Fruit fly (Drosophila melanogaster) whole organism, wandering third instar larva: ENCODE data around the gene CG33795.

Source experiments
- Abd-B ChIP-seq: fragments of >200 bp; optimal IDR thresholded peaks from 2 replicates; lab custom pipeline; 2017; ENCODE audit warnings: missing biosample characterization, missing genetic modification characterization
- CG32264 ChIP-seq: fragments of 200-800 bp; sonication (Bioruptor generic); optimal IDR thresholded peaks from 2 replicates; lab custom pipeline; 2016; ENCODE audit warnings: missing biosample characterization, missing genetic modification characterization
- CG9705 ChIP-seq: fragments of 200-800 bp; sonication (Bioruptor generic); optimal IDR thresholded peaks from 2 replicates; lab custom pipeline; 2018; ENCODE audit warnings: missing biosample characterization, mild to moderate bottlenecking, missing genetic modification characterization
- CrebA ChIP-seq: fragments of 200-800 bp; sonication (Bioruptor generic); optimal IDR thresholded peaks from 2 replicates; lab custom pipeline; 2016; ENCODE audit warnings: missing biosample characterization, mild to moderate bottlenecking, missing genetic modification characterization, borderline replicate concordance
- Dfd ChIP-seq: fragments of >200 bp; optimal IDR thresholded peaks from 2 replicates; lab custom pipeline; 2017; ENCODE audit warnings: missing biosample characterization, missing genetic modification characterization
- Dif ChIP-seq: fragments of 200-275, 200-300 bp; sonication (Bioruptor generic); optimal IDR thresholded peaks from 2 replicates; lab custom pipeline; 2018; ENCODE audit warnings: missing biosample characterization, missing genetic modification characterization; ENCODE audit not compliant: partially characterized antibody
- GATAd ChIP-seq: sonication (Bioruptor generic); optimal IDR thresholded peaks from 2 replicates; lab custom pipeline; 2016; ENCODE audit warnings: missing biosample characterization, missing genetic modification characterization
- HLH106 ChIP-seq: fragments of 200-800 bp; optimal IDR thresholded peaks from 3 replicates; lab custom pipeline; 2019; ENCODE audit warnings: missing biosample characterization, mild to moderate bottlenecking, missing genetic modification characterization, moderate library complexity
- Hnf4 ChIP-seq: fragments of 200-800 bp; sonication (Bioruptor generic); optimal IDR thresholded peaks from 2 replicates; lab custom pipeline; 2016; ENCODE audit warnings: missing biosample characterization, mild to moderate bottlenecking, missing genetic modification characterization
- Hr78 ChIP-seq: fragments of >200 bp; optimal IDR thresholded peaks from 2 replicates; lab custom pipeline; 2017; ENCODE audit warnings: missing biosample characterization, missing genetic modification characterization
- Hr83 ChIP-seq: fragments of 200-300 bp; sonication (Bioruptor generic); optimal IDR thresholded peaks from 2 replicates; lab custom pipeline; 2016; ENCODE audit warnings: missing biosample characterization, mild to moderate bottlenecking, missing genetic modification characterization, moderate library complexity; ENCODE audit not compliant: poor library complexity, severe bottlenecking
- Jra ChIP-seq: sonication (Bioruptor generic); optimal IDR thresholded peaks from 2 replicates; lab custom pipeline; 2016; ENCODE audit warnings: missing biosample characterization, missing genetic modification characterization
- Mio ChIP-seq: sonication (Bioruptor generic); optimal IDR thresholded peaks from 2 replicates; lab custom pipeline; 2016; ENCODE audit warnings: missing biosample characterization, missing genetic modification characterization
- Myc ChIP-seq: fragments of >200 bp; optimal IDR thresholded peaks from 2 replicates; lab custom pipeline; 2017
- N ChIP-seq: fragments of >200 bp; optimal IDR thresholded peaks from 2 replicates; lab custom pipeline; 2018; ENCODE audit warnings: missing biosample characterization, missing external identifiers, missing genetic modification characterization
- OdsH ChIP-seq: fragments of 200-800 bp; sonication (Bioruptor generic); optimal IDR thresholded peaks from 2 replicates; lab custom pipeline; 2016; ENCODE audit warnings: missing biosample characterization, mild to moderate bottlenecking, missing genetic modification characterization
- Rel ChIP-seq, 2 experiments: fragments of 200-800 bp; sonication (Bioruptor generic) in 1 of 2; optimal IDR thresholded peaks; 2 replicates in 1 of 2; 3 replicates in 1 of 2; lab custom pipeline; 2016 to 2019; ENCODE audit warnings: mild to moderate bottlenecking in 2 of 2, missing biosample characterization in 2 of 2, missing genetic modification characterization in 2 of 2, moderate library complexity in 1 of 2
- Sp1 ChIP-seq: fragments of 200-800 bp; sonication (Bioruptor generic); optimal IDR thresholded peaks from 3 replicates; lab custom pipeline; 2019; ENCODE audit warnings: missing biosample characterization, mild to moderate bottlenecking, missing genetic modification characterization, moderate library complexity
- Vsx2 ChIP-seq: fragments of 200-300, 225-300 bp; sonication (Bioruptor generic); optimal IDR thresholded peaks from 2 replicates; lab custom pipeline; 2018; ENCODE audit warnings: missing biosample characterization, missing genetic modification characterization; ENCODE audit not compliant: partially characterized antibody
- br ChIP-seq: fragments of 200-800 bp; sonication (Bioruptor generic); optimal IDR thresholded peaks from 2 replicates; lab custom pipeline; 2016; ENCODE audit warnings: missing biosample characterization, missing genetic modification characterization
- brk ChIP-seq: fragments of 200-800 bp; sonication (Bioruptor generic); optimal IDR thresholded peaks from 2 replicates; lab custom pipeline; 2016; ENCODE audit warnings: missing biosample characterization, mild to moderate bottlenecking, missing genetic modification characterization
- dl ChIP-seq, 2 experiments: fragments of 175-275, 200-275 bp in 1 of 2; fragments of 200-275 bp in 1 of 2; sonication (Bioruptor generic); optimal IDR thresholded peaks; lab custom pipeline; 2018; ENCODE audit warnings: mild to moderate bottlenecking in 2 of 2, missing biosample characterization in 2 of 2, missing genetic modification characterization in 2 of 2, moderate library complexity in 2 of 2; ENCODE audit not compliant: partially characterized antibody in 2 of 2, insufficient read depth in 1 of 2
- dmrt93B ChIP-seq: fragments of 200-800 bp; sonication (Bioruptor generic); optimal IDR thresholded peaks from 2 replicates; lab custom pipeline; 2018; ENCODE audit warnings: missing biosample characterization, mild to moderate bottlenecking, missing genetic modification characterization
- dsf ChIP-seq: sonication (Bioruptor generic); optimal IDR thresholded peaks from 2 replicates; lab custom pipeline; 2016; ENCODE audit warnings: missing biosample characterization, missing genetic modification characterization, borderline replicate concordance
- ey ChIP-seq: fragments of 200-800 bp; sonication (Bioruptor generic); optimal IDR thresholded peaks from 2 replicates; lab custom pipeline; 2016; ENCODE audit warnings: missing biosample characterization, missing genetic modification characterization
- foxo ChIP-seq, 2 experiments: fragments of 200-800 bp; sonication (Bioruptor generic); optimal IDR thresholded peaks; 2 replicates in 1 of 2; 3 replicates in 1 of 2; lab custom pipeline; 2016 to 2017; ENCODE audit warnings: missing biosample characterization in 2 of 2, missing genetic modification characterization in 2 of 2
- fru ChIP-seq: fragments of 200-800 bp; sonication (Bioruptor generic); optimal IDR thresholded peaks from 3 replicates; lab custom pipeline; 2016; ENCODE audit warnings: missing biosample characterization, mild to moderate bottlenecking, missing genetic modification characterization
- h ChIP-seq: fragments of 200-800 bp; sonication (Bioruptor generic); optimal IDR thresholded peaks from 3 replicates; lab custom pipeline; 2016; ENCODE audit warnings: missing biosample characterization, mild to moderate bottlenecking, missing genetic modification characterization
- jim ChIP-seq: fragments of 175-275, 200-325 bp; sonication (Bioruptor generic); optimal IDR thresholded peaks from 2 replicates; lab custom pipeline; 2016; ENCODE audit warnings: missing biosample characterization, mild to moderate bottlenecking, missing genetic modification characterization
- lola ChIP-seq: fragments of >200 bp; optimal IDR thresholded peaks from 2 replicates; lab custom pipeline; 2017; ENCODE audit warnings: missing biosample characterization, missing genetic modification characterization
- pan ChIP-seq: fragments of >200 bp; optimal IDR thresholded peaks from 2 replicates; lab custom pipeline; 2017
- psq ChIP-seq: fragments of 200-800 bp; sonication (Bioruptor generic); optimal IDR thresholded peaks from 3 replicates; lab custom pipeline; 2017; ENCODE audit warnings: missing biosample characterization, mild to moderate bottlenecking, missing genetic modification characterization, moderate library complexity
- rgr ChIP-seq: fragments of 200-800 bp; sonication (Bioruptor generic); optimal IDR thresholded peaks from 3 replicates; lab custom pipeline; 2016; ENCODE audit warnings: missing biosample characterization, mild to moderate bottlenecking, missing genetic modification characterization
- sage ChIP-seq: fragments of 200-800 bp; sonication (Bioruptor generic); optimal IDR thresholded peaks from 2 replicates; lab custom pipeline; 2016; ENCODE audit warnings: missing biosample characterization, mild to moderate bottlenecking, missing genetic modification characterization
- sv ChIP-seq: fragments of 200-800 bp; sonication (Bioruptor generic); optimal IDR thresholded peaks from 3 replicates; lab custom pipeline; 2016; ENCODE audit warnings: missing biosample characterization, missing genetic modification characterization
- tai ChIP-seq: sonication (Bioruptor generic); optimal IDR thresholded peaks from 2 replicates; lab custom pipeline; 2016; ENCODE audit warnings: missing biosample characterization, missing genetic modification characterization
- usp ChIP-seq: fragments of >200 bp; optimal IDR thresholded peaks from 2 replicates; lab custom pipeline; 2017; ENCODE audit warnings: missing biosample characterization, missing genetic modification characterization
- woc ChIP-seq: sonication (Bioruptor generic); optimal IDR thresholded peaks from 2 replicates; lab custom pipeline; 2016; ENCODE audit warnings: missing biosample characterization, mild to moderate bottlenecking, missing genetic modification characterization

Gene CG33795

DNA sequence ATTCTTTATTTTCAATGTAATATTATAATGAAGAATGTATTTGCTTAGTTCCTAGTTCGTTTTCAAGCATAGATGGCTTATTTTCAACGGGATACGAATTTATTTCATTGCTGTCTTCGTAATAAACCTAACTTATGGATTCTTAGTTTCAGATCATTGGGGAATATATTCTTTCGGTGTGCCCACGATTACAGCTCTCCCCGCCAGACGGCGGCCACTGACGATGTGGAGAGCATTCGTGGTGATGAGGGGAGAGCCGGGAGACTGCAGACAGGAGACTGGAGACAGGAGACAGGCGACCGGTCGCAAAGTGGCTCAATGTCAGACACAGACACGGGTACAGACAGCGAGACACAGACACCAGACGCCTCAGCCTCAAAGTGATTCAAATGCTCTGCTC lies 6.1 kb upstream of the CG33795 start (continued):
- TF ChIP-seq Myc (no peak), sv (GFP tag; lab: Kevin White, UChicago) (no peak), CrebA (GFP tag; lab: Kevin White, UChicago) (no peak), Abd-B (GFP tag; lab: Kevin White, UChicago) (no peak)

DNA sequence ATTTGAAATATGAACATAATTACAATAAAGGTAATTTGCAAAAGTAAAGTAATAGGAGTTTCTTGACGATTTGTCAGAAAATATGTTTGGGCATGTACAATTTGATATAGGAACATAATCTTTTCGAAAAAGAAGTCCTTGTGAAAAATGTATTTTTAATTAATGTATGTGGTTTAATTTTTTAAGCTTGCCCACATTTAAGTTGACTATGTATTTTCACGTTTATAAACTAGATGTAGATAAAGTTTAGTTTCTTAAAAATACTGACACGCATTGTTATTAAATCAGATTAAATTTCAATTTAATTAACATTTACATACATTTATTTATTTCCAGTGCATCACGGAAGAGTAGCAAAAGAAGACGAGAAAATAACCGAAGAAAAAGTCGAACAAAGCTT lies 5.3 kb upstream of the CG33795 start:
- TF ChIP-seq OdsH (GFP tag; lab: Kevin White, UChicago) = peak; percentile 29
- peak in 1 of 2 experiments; percentile 57 for TF ChIP-seq foxo (GFP tag; optimal IDR thresholded peaks at IDR 0.05; lab: Kevin White, UChicago)
- no peak for TF ChIP-seq sv (GFP tag; lab: Kevin White, UChicago)
- peak; percentile 59 for TF ChIP-seq rgr (GFP tag; lab: Kevin White, UChicago)
- TF ChIP-seq fru (GFP tag; lab: Kevin White, UChicago) = peak; percentile 71
- TF ChIP-seq dsf (GFP tag; lab: Kevin White, UChicago) = no peak
- TF ChIP-seq dmrt93B (GFP tag; lab: Kevin White, UChicago) = peak; percentile 29
- peak; percentile 41 for TF ChIP-seq psq (GFP tag; lab: Kevin White, UChicago)
- peak; percentile 61 for TF ChIP-seq br (GFP tag; lab: Kevin White, UChicago)
- TF ChIP-seq Hnf4 (GFP tag; lab: Kevin White, UChicago) = peak; percentile 18
- peak; percentile 4 for TF ChIP-seq woc (GFP tag; lab: Kevin White, UChicago)
- TF ChIP-seq Jra (GFP tag; lab: Kevin White, UChicago) = peak; percentile 28
- peak; percentile 82 for TF ChIP-seq Sp1 (GFP tag; lab: Kevin White, UChicago)
- no peak for TF ChIP-seq Hr83 (GFP tag; lab: Kevin White, UChicago)
- TF ChIP-seq jim (GFP tag; lab: Kevin White, UChicago) = no peak
- peak; percentile 64 for TF ChIP-seq h (GFP tag; lab: Kevin White, UChicago)
- peak; percentile 67 for TF ChIP-seq brk (GFP tag; lab: Kevin White, UChicago)
- peak; percentile 50 for TF ChIP-seq ey
- peak; percentile 58 for TF ChIP-seq tai (GFP tag; lab: Kevin White, UChicago)
- peak; percentile 64 for TF ChIP-seq HLH106 (tag; lab: Kevin White, UChicago)
- no peak for TF ChIP-seq usp (GFP tag; lab: Kevin White, UChicago)

DNA sequence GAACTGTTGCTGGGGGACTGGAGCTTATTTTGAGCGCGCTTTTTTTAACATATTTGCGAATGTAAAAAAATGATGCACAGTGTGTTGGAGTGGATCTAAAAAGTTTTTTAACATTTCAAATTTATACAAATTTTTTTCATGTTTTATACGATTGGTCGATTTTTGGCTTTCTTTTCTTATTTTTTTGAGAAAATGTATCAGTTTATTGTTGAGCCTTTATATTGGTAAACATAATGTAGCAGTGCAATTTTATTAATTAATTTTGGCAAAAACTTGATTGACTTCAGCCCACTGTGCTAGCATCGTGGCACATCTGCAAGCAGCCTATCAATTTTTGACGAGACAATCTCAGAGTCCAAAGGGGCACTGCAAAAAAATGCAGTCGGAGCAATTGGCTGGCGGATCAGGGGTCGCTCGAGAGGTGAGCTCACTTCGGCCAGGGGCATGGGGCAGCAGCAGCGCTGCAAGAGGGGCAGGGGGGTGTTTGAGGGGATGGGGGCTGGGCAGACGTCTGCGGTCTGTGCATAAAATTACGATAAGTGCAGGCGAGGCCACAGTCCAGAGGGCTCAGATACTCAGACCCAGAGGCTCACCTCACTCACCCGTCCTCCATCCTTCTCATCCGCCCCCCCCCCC lies 4.6 kb upstream of the CG33795 start:
- TF ChIP-seq Hr78 (GFP tag; lab: Kevin White, UChicago) = no peak
- TF ChIP-seq psq (GFP tag; lab: Kevin White, UChicago) = peak; percentile 76
- no peak for TF ChIP-seq Abd-B (GFP tag; lab: Kevin White, UChicago)
- TF ChIP-seq dl (GFP tag; optimal IDR thresholded peaks at IDR 0.05; lab: Kevin White, UChicago; ENCODE audit: insufficient read depth in 1 of 2, partially characterized antibody in 2 of 2) = peak in 1 of 2 experiments; percentile 18
- TF ChIP-seq Sp1 (GFP tag; lab: Kevin White, UChicago) = peak; percentile 85
- TF ChIP-seq ey = peak; percentile 87
- peak; percentile 28 for TF ChIP-seq Rel (GFP tag; optimal IDR thresholded peaks at IDR 0.05; lab: Kevin White, UChicago)
- TF ChIP-seq Rel (tag; optimal IDR thresholded peaks at IDR 0.05; lab: Kevin White, UChicago) = peak; percentile 40
- TF ChIP-seq woc (GFP tag; lab: Kevin White, UChicago) = peak; percentile 92
- no peak for TF ChIP-seq Dif
- no peak for TF ChIP-seq lola (GFP tag; lab: Kevin White, UChicago)
- TF ChIP-seq GATAd (GFP tag; lab: Kevin White, UChicago) = no peak
- no peak for TF ChIP-seq sv (GFP tag; lab: Kevin White, UChicago)
- TF ChIP-seq CG32264 (GFP tag; lab: Kevin White, UChicago) = peak; percentile 61
- peak; percentile 55 for TF ChIP-seq dmrt93B (GFP tag; lab: Kevin White, UChicago)
- peak in 1 of 2 experiments; percentile 83 for TF ChIP-seq foxo (GFP tag; optimal IDR thresholded peaks at IDR 0.05; lab: Kevin White, UChicago)
- TF ChIP-seq OdsH (GFP tag; lab: Kevin White, UChicago) = peak; percentile 87
- peak; percentile 83 for TF ChIP-seq rgr (GFP tag; lab: Kevin White, UChicago)
- TF ChIP-seq Dfd (GFP tag; lab: Kevin White, UChicago) = no peak
- TF ChIP-seq HLH106 (tag; lab: Kevin White, UChicago) = peak; percentile 80
- peak; percentile 66 for TF ChIP-seq CrebA (GFP tag; lab: Kevin White, UChicago)
- peak; percentile 87 for TF ChIP-seq h (GFP tag; lab: Kevin White, UChicago)
- TF ChIP-seq pan (lab: Kevin White, UChicago) = no peak
- peak; percentile 75 for TF ChIP-seq brk (GFP tag; lab: Kevin White, UChicago)
- no peak for TF ChIP-seq Vsx2 (GFP tag; lab: Kevin White, UChicago)
- TF ChIP-seq Mio (GFP tag; lab: Kevin White, UChicago) = no peak
- TF ChIP-seq Hr83 (GFP tag; lab: Kevin White, UChicago) = peak; percentile 23
- peak; percentile 34 for TF ChIP-seq CG9705
- TF ChIP-seq jim (GFP tag; lab: Kevin White, UChicago) = no peak
- peak; percentile 73 for TF ChIP-seq Hnf4 (GFP tag; lab: Kevin White, UChicago)
- peak; percentile 40 for TF ChIP-seq Jra (GFP tag; lab: Kevin White, UChicago)
- TF ChIP-seq br (GFP tag; lab: Kevin White, UChicago) = peak; percentile 84
- TF ChIP-seq usp (GFP tag; lab: Kevin White, UChicago) = no peak
- TF ChIP-seq N (GFP tag; lab: Kevin White, UChicago) = no peak
- peak; percentile 44 for TF ChIP-seq tai (GFP tag; lab: Kevin White, UChicago)
- TF ChIP-seq sage (GFP tag; lab: Kevin White, UChicago) = peak; percentile 85
- TF ChIP-seq fru (GFP tag; lab: Kevin White, UChicago) = peak; percentile 91
